Fruit fly (Drosophila melanogaster): ENCODE measurements around the gene Coq4.

The Coq4 gene

dm6 chr3L:17415967-17416749 is 17.3 kb downstream of the Coq4 start (continued):
- no peak for TF ChIP-seq NK7.1 (GFP tag; optimal IDR thresholded peaks at IDR 0.05)
- peak; percentile 76 for TF ChIP-seq Xrp1 (GFP tag; IDR thresholded peaks at IDR 0.05)
- TF ChIP-seq vfl (GFP tag; optimal IDR thresholded peaks at IDR 0.05): peak; percentile 56
- no peak for TF ChIP-seq Sin3A (optimal IDR thresholded peaks at IDR 0.05)
- no peak for TF ChIP-seq CG13287 (GFP tag; IDR thresholded peaks at IDR 0.05; ENCODE audit: partially characterized antibody)
- TF ChIP-seq CG9727 (GFP tag; optimal IDR thresholded peaks at IDR 0.05): peak; percentile 88
- TF ChIP-seq lilli (GFP tag; optimal IDR thresholded peaks at IDR 0.05): peak; percentile 58
- TF ChIP-seq CG4360 (GFP tag; IDR thresholded peaks at IDR 0.05): no peak
- peak; percentile 78 for TF ChIP-seq CG14710 (tag; optimal IDR thresholded peaks at IDR 0.05)
- TF ChIP-seq Dll (GFP tag; IDR thresholded peaks at IDR 0.05; ENCODE audit: partially characterized antibody): no peak
- peak; percentile 23 for TF ChIP-seq Max (GFP tag; optimal IDR thresholded peaks at IDR 0.05)
- peak; percentile 90 for TF ChIP-seq dmrt11E (tag; optimal IDR thresholded peaks at IDR 0.05)
- TF ChIP-seq Mad (GFP tag; optimal IDR thresholded peaks at IDR 0.05): peak; percentile 15
- peak; percentile 38 for TF ChIP-seq HLH54F (GFP tag; optimal IDR thresholded peaks at IDR 0.05)
- TF ChIP-seq CG12155 (GFP tag; optimal IDR thresholded peaks at IDR 0.05): peak; percentile 43
- no peak; the same call in 1 of the 2 replicates for TF ChIP-seq MBD-R2 (GFP tag; IDR thresholded peaks at IDR 0.05)
- TF ChIP-seq Hey (tag; optimal IDR thresholded peaks at IDR 0.05): no peak
- peak; percentile 55 for TF ChIP-seq CG31441 (GFP tag; IDR thresholded peaks at IDR 0.05)
- no peak for TF ChIP-seq CG3838 (GFP tag; optimal IDR thresholded peaks at IDR 0.05)
- TF ChIP-seq CG10959 (GFP tag; IDR thresholded peaks at IDR 0.05): peak; percentile 65; the same call in 1 of the 2 replicates
- TF ChIP-seq insv (GFP tag; optimal IDR thresholded peaks at IDR 0.05): peak in 1 of 2 experiments; percentile 1
- no peak; the same call in 1 of the 2 replicates for TF ChIP-seq dan (GFP tag; IDR thresholded peaks at IDR 0.05)
- peak in 1 of 3 experiments; percentile 86 for TF ChIP-seq lola (GFP tag; optimal IDR thresholded peaks at IDR 0.05)
- TF ChIP-seq Nf-YB (GFP tag; optimal IDR thresholded peaks at IDR 0.05): peak; percentile 28
- peak; percentile 32 to 70 for TF ChIP-seq chif (GFP tag; optimal IDR thresholded peaks at IDR 0.05)
- TF ChIP-seq Oli (tag; optimal IDR thresholded peaks at IDR 0.05): peak; percentile 9
- peak; percentile 97 for TF ChIP-seq CG15479 (GFP tag; optimal IDR thresholded peaks at IDR 0.05)
- TF ChIP-seq otp (GFP tag; IDR thresholded peaks at IDR 0.05): 0 out of 3 replicates have a peak, but pooled peaks have one; percentile 20
- no peak for TF ChIP-seq ATbp (GFP tag; optimal IDR thresholded peaks at IDR 0.05)
- no peak for TF ChIP-seq salm (tag; optimal IDR thresholded peaks at IDR 0.05)
- peak; percentile 61; the same call in 1 of the 3 replicates for TF ChIP-seq zfh1 (GFP tag; IDR thresholded peaks at IDR 0.05)
- no peak for TF ChIP-seq CG3726 (GFP tag; IDR thresholded peaks at IDR 0.05)
- TF ChIP-seq Adf1 (GFP tag; IDR thresholded peaks at IDR 0.05): no peak
- TF ChIP-seq ERR (GFP tag; optimal IDR thresholded peaks at IDR 0.05): no peak
- no peak for TF ChIP-seq vnd (GFP tag; IDR thresholded peaks at IDR 0.05; ENCODE audit: partially characterized antibody)
- peak; percentile 49 for TF ChIP-seq CG6689 (GFP tag; IDR thresholded peaks at IDR 0.05)
- peak; percentile 96 for TF ChIP-seq fd102C (GFP tag; optimal IDR thresholded peaks at IDR 0.05)
- TF ChIP-seq shn (GFP tag; optimal IDR thresholded peaks at IDR 0.05): peak; percentile 3
- TF ChIP-seq CG8290 (GFP tag; optimal IDR thresholded peaks at IDR 0.05): peak; percentile 46
- TF ChIP-seq CG8290 (tag; optimal IDR thresholded peaks at IDR 0.05): no peak
- no peak for TF ChIP-seq fru (optimal IDR thresholded peaks at IDR 0.05)
- peak; percentile 83 for TF ChIP-seq Elba2 (GFP tag; optimal IDR thresholded peaks at IDR 0.05)
- TF ChIP-seq PHDP (tag; optimal IDR thresholded peaks at IDR 0.05): no peak
- TF ChIP-seq gcm (GFP tag; optimal IDR thresholded peaks at IDR 0.05): peak; percentile 44
- TF ChIP-seq CG33557 (GFP tag; optimal IDR thresholded peaks at IDR 0.05): peak; percentile 44
- TF ChIP-seq eyg (GFP tag; optimal IDR thresholded peaks at IDR 0.05): no peak
- peak; percentile 27 for TF ChIP-seq Side (GFP tag; optimal IDR thresholded peaks at IDR 0.05)
- peak; percentile 15 for TF ChIP-seq CG12104 (GFP tag; optimal IDR thresholded peaks at IDR 0.05)
- TF ChIP-seq bbx (GFP tag; IDR thresholded peaks at IDR 0.05; ENCODE audit: partially characterized antibody): no peak
- peak; percentile 47 for TF ChIP-seq CoRest (tag; optimal IDR thresholded peaks at IDR 0.05)
